Fruit fly (Drosophila melanogaster): Measurements from ENCODE around the gene ChAT.

Gene ChAT

DNA sequence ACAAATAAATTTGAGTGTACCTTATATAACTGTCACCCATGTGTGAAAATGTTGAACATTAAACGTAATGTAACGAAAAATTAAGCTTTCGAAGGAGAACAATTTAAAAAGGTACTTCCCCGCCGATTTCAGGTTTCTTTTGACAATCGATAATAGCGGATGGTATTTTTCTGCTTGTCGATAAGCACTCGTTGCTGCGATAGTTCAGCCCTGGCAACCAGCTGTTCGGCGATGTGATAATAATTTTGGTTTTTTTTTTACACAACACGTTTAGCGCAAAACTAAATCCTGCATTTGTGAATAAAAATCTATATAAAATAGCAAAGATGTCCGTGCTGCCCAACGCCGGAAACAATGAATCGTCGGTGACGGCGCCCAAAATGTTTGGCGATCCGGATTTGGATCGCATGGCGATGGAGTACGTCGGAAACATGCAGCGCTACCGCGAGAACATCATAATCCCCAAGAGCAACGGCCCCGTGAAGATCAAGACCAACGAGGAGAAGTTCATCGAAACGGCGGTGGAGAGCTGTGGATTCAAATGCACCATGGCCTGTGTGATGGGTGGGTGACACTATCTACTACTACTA, 37.5 kb upstream of the ChAT start, which contains the start of gene CG31229 (continued):
- TF ChIP-seq CG10565 (GFP tag; optimal IDR thresholded peaks at IDR 0.05) (no peak), CG2875 (GFP tag; optimal IDR thresholded peaks at IDR 0.05) (no peak), CG12659 (GFP tag; optimal IDR thresholded peaks at IDR 0.05) (no peak), Lhr (GFP tag; optimal IDR thresholded peaks at IDR 0.05) (no peak), Sox100B (GFP tag; optimal IDR thresholded peaks at IDR 0.05) (no peak), Doc3 (GFP tag; IDR thresholded peaks at IDR 0.05; ENCODE audit: partially characterized antibody) (0 out of 3 replicates have a peak, but pooled peaks have one; percentile 34), CkIIα-i1 (GFP tag; IDR thresholded peaks at IDR 0.05) (no peak), ken (GFP tag; IDR thresholded peaks at IDR 0.05) (no peak), Dbx (GFP tag; IDR thresholded peaks at IDR 0.05) (no peak), zen2 (GFP tag; IDR thresholded peaks at IDR 0.05; ENCODE audit: partially characterized antibody) (peak; percentile 59; the same call in 2 of the 3 replicates), fd3F (GFP tag; optimal IDR thresholded peaks at IDR 0.05) (no peak), tup (GFP tag; optimal IDR thresholded peaks at IDR 0.05) (no peak), Sin3A (optimal IDR thresholded peaks at IDR 0.05) (peak; percentile 34), knrl (GFP tag; IDR thresholded peaks at IDR 0.05; ENCODE audit: partially characterized antibody) (peak; percentile 21; the same call in 1 of the 3 replicates), ash1 (GFP tag; optimal IDR thresholded peaks at IDR 0.05) (no peak), CG11085 (GFP tag; IDR thresholded peaks at IDR 0.05) (no peak), eve (GFP tag; optimal IDR thresholded peaks at IDR 0.05) (no peak), inv (GFP tag; IDR thresholded peaks at IDR 0.05; ENCODE audit: partially characterized antibody) (peak; percentile 24; the same call in 1 of the 2 replicates), bowl (GFP tag; IDR thresholded peaks at IDR 0.05) (no peak), YL-1 (GFP tag; optimal IDR thresholded peaks at IDR 0.05) (peak; percentile 7), CG33213 (GFP tag; optimal IDR thresholded peaks at IDR 0.05) (no peak), CG17829 (tag; optimal IDR thresholded peaks at IDR 0.05) (no peak), CG10431 (GFP tag; optimal IDR thresholded peaks at IDR 0.05) (no peak), CG7271 (tag; optimal IDR thresholded peaks at IDR 0.05) (no peak), ato (GFP tag; IDR thresholded peaks at IDR 0.05; ENCODE audit: partially characterized antibody) (no peak), slou (GFP tag; optimal IDR thresholded peaks at IDR 0.05) (no peak), wek (GFP tag; optimal IDR thresholded peaks at IDR 0.05) (no peak), btn (GFP tag; optimal IDR thresholded peaks at IDR 0.05) (no peak), Elba2 (GFP tag; optimal IDR thresholded peaks at IDR 0.05) (no peak), CG11456 (GFP tag; IDR thresholded peaks at IDR 0.05) (no peak), Sry-δ (GFP tag; optimal IDR thresholded peaks at IDR 0.05) (peak; percentile 62), CG4617 (GFP tag; optimal IDR thresholded peaks at IDR 0.05; ENCODE audit: borderline replicate concordance) (peak; percentile 41), nerfin-1 (tag; optimal IDR thresholded peaks at IDR 0.05) (no peak), MESR4 (GFP tag; optimal IDR thresholded peaks at IDR 0.05) (peak; percentile 53), CG17328 (GFP tag; IDR thresholded peaks at IDR 0.05) (no peak), zen (tag; optimal IDR thresholded peaks at IDR 0.05) (no peak), usp (GFP tag; optimal IDR thresholded peaks at IDR 0.05) (no peak), hth (optimal IDR thresholded peaks at IDR 0.05) (no peak), al (GFP tag; IDR thresholded peaks at IDR 0.05) (no peak), gt (GFP tag; IDR thresholded peaks at IDR 0.05) (no peak), gfzf (GFP tag; optimal IDR thresholded peaks at IDR 0.05) (peak; percentile 47), Dll (GFP tag; IDR thresholded peaks at IDR 0.05; ENCODE audit: partially characterized antibody) (peak; percentile 66; the same call in 3 of the 4 replicates), Mes4 (GFP tag; optimal IDR thresholded peaks at IDR 0.05) (no peak), CG2129 (GFP tag; IDR thresholded peaks at IDR 0.05; ENCODE audit: partially characterized antibody) (0 out of 2 replicates have a peak, but pooled peaks have one; percentile 13), CG6813 (GFP tag; optimal IDR thresholded peaks at IDR 0.05) (no peak), sob (GFP tag; IDR thresholded peaks at IDR 0.05) (no peak), C15 (GFP tag; IDR thresholded peaks at IDR 0.05) (no peak), unpg (GFP tag; optimal IDR thresholded peaks at IDR 0.05) (no peak), CG1602 (GFP tag; optimal IDR thresholded peaks at IDR 0.05) (no peak), hb (GFP tag; IDR thresholded peaks at IDR 0.05; ENCODE audit: partially characterized antibody) (0 out of 3 replicates have a peak, but pooled peaks have one; percentile 37)

Data from whole organism, embryonic.